Worm (Caenorhabditis elegans) whole organism, young adult: ENCODE data around the gene F38B2.3.
A peak's percentile ranks its signal among the peaks of the same experiment; 100 is the strongest.

Source experiments
- B0035.1 ChIP-seq: sonication (generic microtip); optimal IDR thresholded peaks from 2 replicates; lab custom pipeline; 2016; ENCODE audit warnings: missing genetic modification characterization, mild to moderate bottlenecking, missing compliant biosample characterization, missing genotype, missing genetic modification reagents
- B0336.3 ChIP-seq: fragments of 200-800 bp; sonication (Bioruptor generic); IDR thresholded peaks from 2 replicates; pipeline ENCODE4 v1.3.6; 2022; ENCODE audit warnings: missing genetic modification characterization, missing compliant biosample characterization
- C06A6.2 ChIP-seq: fragments of 200-800 bp; sonication (Bioruptor generic); conservative IDR thresholded peaks from 2 replicates; pipeline ENCODE4 v1.3.6; 2022; ENCODE audit warnings: missing genetic modification characterization, missing compliant biosample characterization
- C17E4.6 ChIP-seq: fragments of 200-800 bp; sonication (Bioruptor generic); IDR thresholded peaks from 2 replicates; pipeline ENCODE4 v1.3.6; 2022; ENCODE audit warnings: missing genetic modification reagents, missing genetic modification characterization, missing compliant biosample characterization
- F10E7.11 ChIP-seq: sonication (generic microtip); optimal IDR thresholded peaks from 2 replicates; lab custom pipeline; 2017; ENCODE audit warnings: mild to moderate bottlenecking, missing genetic modification characterization, moderate library complexity, missing compliant biosample characterization
- F22D6.2 ChIP-seq: sonication (generic microtip); optimal IDR thresholded peaks from 2 replicates; lab custom pipeline; 2016; ENCODE audit warnings: mild to moderate bottlenecking, missing genetic modification characterization, missing compliant biosample characterization
- F37B4.10 ChIP-seq: fragments of 200-800 bp; sonication (Bioruptor generic); IDR thresholded peaks from 2 replicates; pipeline ENCODE4 v1.3.6; 2022; ENCODE audit warnings: missing genetic modification characterization, missing compliant biosample characterization
- F39B2.1 ChIP-seq: fragments of 200-800 bp; sonication (Bioruptor generic); IDR thresholded peaks from 2 replicates; pipeline ENCODE4 v1.3.6; 2022; ENCODE audit warnings: missing genetic modification reagents, missing genetic modification characterization, missing compliant biosample characterization
- K12H6.12 ChIP-seq: fragments of 200-800 bp; sonication (Bioruptor generic); optimal IDR thresholded peaks from 2 replicates; lab custom pipeline; 2018; ENCODE audit warnings: mild to moderate bottlenecking, missing genetic modification characterization, missing compliant biosample characterization
- Y56A3A.18 ChIP-seq: fragments of 200-800 bp; sonication (Bioruptor generic); IDR thresholded peaks from 2 replicates; pipeline ENCODE4 v1.3.6; 2022; ENCODE audit warnings: missing genetic modification reagents, missing genetic modification characterization, missing compliant biosample characterization
- attf-5 ChIP-seq: fragments of 200-800 bp; sonication (Bioruptor generic); optimal IDR thresholded peaks from 2 replicates; lab custom pipeline; 2018; ENCODE audit warnings: mild to moderate bottlenecking, missing genetic modification characterization, missing compliant biosample characterization
- bed-1 ChIP-seq: fragments of 200-800 bp; sonication (Bioruptor generic); IDR thresholded peaks from 2 replicates; pipeline ENCODE4 v1.3.6; 2022; ENCODE audit warnings: missing genetic modification reagents, missing genetic modification characterization, missing compliant biosample characterization
- ccch-3 ChIP-seq: fragments of 200-800 bp; sonication (Bioruptor generic); optimal IDR thresholded peaks from 2 replicates; lab custom pipeline; 2018; ENCODE audit warnings: mild to moderate bottlenecking, missing genetic modification characterization, missing compliant biosample characterization
- ceh-27 ChIP-seq: fragments of 200-800 bp; sonication (Bioruptor generic); optimal IDR thresholded peaks from 2 replicates; lab custom pipeline; 2018; ENCODE audit warnings: mild to moderate bottlenecking, missing genetic modification characterization, moderate library complexity, missing compliant biosample characterization
- ceh-40 ChIP-seq: fragments of 200-800 bp; sonication (Bioruptor generic); IDR thresholded peaks from 2 replicates; pipeline ENCODE4 v1.3.6; 2022; ENCODE audit warnings: missing genetic modification characterization, missing compliant biosample characterization
- ceh-91 ChIP-seq: fragments of 200-800 bp; sonication (Bioruptor generic); IDR thresholded peaks from 2 replicates; pipeline ENCODE4 v1.3.6; 2022; ENCODE audit warnings: missing genetic modification reagents, missing genetic modification characterization, missing compliant biosample characterization
- efl-1 ChIP-seq: fragments of 150-350 bp; optimal IDR thresholded peaks from 2 replicates; lab custom pipeline; 2014; ENCODE audit warnings: missing biosample characterization, missing genetic modification reagents, missing genetic modification characterization
- egl-18 ChIP-seq: fragments of 200-800 bp; sonication (Bioruptor generic); IDR thresholded peaks from 2 replicates; pipeline ENCODE4 v1.3.6; 2022; ENCODE audit warnings: missing genetic modification reagents, missing genetic modification characterization, missing compliant biosample characterization
- ets-4 ChIP-seq: fragments of 200-800 bp; sonication (Bioruptor generic); optimal IDR thresholded peaks from 2 replicates; lab custom pipeline; 2018; ENCODE audit warnings: mild to moderate bottlenecking, missing genetic modification characterization, missing compliant biosample characterization
- hlh-26 ChIP-seq: fragments of 200-800 bp; sonication (Bioruptor generic); conservative IDR thresholded peaks from 2 replicates; pipeline ENCODE4 v1.3.6; 2022; ENCODE audit warnings: missing genetic modification reagents, missing genetic modification characterization, missing compliant biosample characterization
- hmg-1.2 ChIP-seq: fragments of 200-800 bp; sonication (Bioruptor generic); IDR thresholded peaks from 2 replicates; pipeline ENCODE4 v1.3.6; 2022; ENCODE audit warnings: missing genetic modification reagents, missing genetic modification characterization, missing compliant biosample characterization
- hmg-20 ChIP-seq: fragments of 200-800 bp; sonication (Bioruptor generic); IDR thresholded peaks from 2 replicates; pipeline ENCODE4 v1.3.6; 2022; ENCODE audit warnings: missing genetic modification reagents, missing genetic modification characterization, missing compliant biosample characterization
- let-526 ChIP-seq: fragments of 200-800 bp; sonication (Bioruptor generic); IDR thresholded peaks from 2 replicates; pipeline ENCODE4 v1.3.6; 2022; ENCODE audit warnings: missing genetic modification reagents, missing genetic modification characterization, missing compliant biosample characterization
- lin-35 ChIP-seq, 3 experiments: fragments of 150-350 bp in 2 of 3; sonication (generic microtip) in 1 of 3; optimal IDR thresholded peaks; 2 replicates each; lab custom pipeline; 2014 to 2018; ENCODE audit warnings: missing biosample characterization in 3 of 3, missing genetic modification characterization in 3 of 3, missing genetic modification reagents in 3 of 3
- lin-40 ChIP-seq: sonication (generic microtip); optimal IDR thresholded peaks from 2 replicates; lab custom pipeline; 2016; ENCODE audit warnings: missing genetic modification characterization, mild to moderate bottlenecking, missing compliant biosample characterization, missing genotype, missing genetic modification reagents
- madf-10 ChIP-seq: sonication (generic microtip); optimal IDR thresholded peaks from 2 replicates; lab custom pipeline; 2016; ENCODE audit warnings: mild to moderate bottlenecking, missing genetic modification characterization, missing compliant biosample characterization
- madf-8 ChIP-seq: fragments of 200-800 bp; sonication (Bioruptor generic); conservative IDR thresholded peaks from 2 replicates; pipeline ENCODE4 v1.3.6; 2022; ENCODE audit warnings: missing genetic modification reagents, missing genetic modification characterization, missing compliant biosample characterization
- mcd-1 ChIP-seq: fragments of 200-800 bp; sonication (Bioruptor generic); IDR thresholded peaks from 2 replicates; pipeline ENCODE4 v1.3.6; 2022; ENCODE audit warnings: missing genetic modification reagents, missing genetic modification characterization, missing compliant biosample characterization
- mel-28 ChIP-seq: sonication (generic microtip); optimal IDR thresholded peaks from 2 replicates; lab custom pipeline; 2016; ENCODE audit warnings: borderline replicate concordance, mild to moderate bottlenecking, missing genetic modification characterization, missing compliant biosample characterization
- nhr-179 ChIP-seq: sonication (generic microtip); optimal IDR thresholded peaks from 2 replicates; lab custom pipeline; 2016; ENCODE audit warnings: mild to moderate bottlenecking, missing genetic modification characterization, missing compliant biosample characterization
- nhr-80 ChIP-seq: sonication (generic microtip); optimal IDR thresholded peaks from 2 replicates; lab custom pipeline; 2016; ENCODE audit warnings: missing genetic modification characterization, missing compliant biosample characterization
- pha-4 ChIP-seq: fragments of 150-350 bp; sonication (generic microtip); optimal IDR thresholded peaks from 2 replicates; lab custom pipeline; 2014; ENCODE audit warnings: missing biosample characterization, missing genetic modification reagents, missing genetic modification characterization
- sea-2 ChIP-seq: fragments of 200-800 bp; sonication (Bioruptor generic); IDR thresholded peaks from 2 replicates; pipeline ENCODE4 v1.3.6; 2022; ENCODE audit warnings: missing genetic modification characterization, missing compliant biosample characterization
- snpc-1.1 ChIP-seq: sonication (generic microtip); optimal IDR thresholded peaks from 2 replicates; lab custom pipeline; 2017; ENCODE audit warnings: missing genetic modification characterization, mild to moderate bottlenecking, missing compliant biosample characterization, antibody characterized with exemption, moderate library complexity, missing genotype, missing genetic modification reagents; ENCODE audit not compliant: insufficient read depth
- snpc-1.3 ChIP-seq: sonication (generic microtip); optimal IDR thresholded peaks from 2 replicates; lab custom pipeline; 2017; ENCODE audit warnings: missing genetic modification characterization, mild to moderate bottlenecking, missing compliant biosample characterization, antibody characterized with exemption, moderate library complexity, missing genotype, missing genetic modification reagents; ENCODE audit not compliant: insufficient read depth
- snpc-3.4 ChIP-seq: sonication (generic microtip); optimal IDR thresholded peaks from 2 replicates; lab custom pipeline; 2017; ENCODE audit warnings: missing genetic modification characterization, mild to moderate bottlenecking, missing compliant biosample characterization, antibody characterized with exemption, moderate library complexity, missing genotype, missing genetic modification reagents
- somi-1 ChIP-seq: fragments of 200-800 bp; sonication (Bioruptor generic); optimal IDR thresholded peaks from 2 replicates; lab custom pipeline; 2018; ENCODE audit warnings: mild to moderate bottlenecking, missing genetic modification characterization, missing compliant biosample characterization
- tbp1 ChIP-seq: fragments of 200-800 bp; sonication (Bioruptor generic); optimal IDR thresholded peaks from 2 replicates; lab custom pipeline; 2018; ENCODE audit warnings: mild to moderate bottlenecking, missing genetic modification characterization, missing compliant biosample characterization
- zfh-2 ChIP-seq: fragments of 200-800 bp; sonication (Bioruptor generic); conservative IDR thresholded peaks from 2 replicates; pipeline ENCODE4 v1.3.6; 2022; ENCODE audit warnings: missing genetic modification reagents, missing genetic modification characterization, missing compliant biosample characterization
- ztf-22 ChIP-seq: fragments of 200-800 bp; sonication (Bioruptor generic); optimal IDR thresholded peaks from 2 replicates; lab custom pipeline; 2018; ENCODE audit warnings: mild to moderate bottlenecking, missing genetic modification characterization, moderate library complexity, missing compliant biosample characterization

F38B2.3 gene

DNA sequence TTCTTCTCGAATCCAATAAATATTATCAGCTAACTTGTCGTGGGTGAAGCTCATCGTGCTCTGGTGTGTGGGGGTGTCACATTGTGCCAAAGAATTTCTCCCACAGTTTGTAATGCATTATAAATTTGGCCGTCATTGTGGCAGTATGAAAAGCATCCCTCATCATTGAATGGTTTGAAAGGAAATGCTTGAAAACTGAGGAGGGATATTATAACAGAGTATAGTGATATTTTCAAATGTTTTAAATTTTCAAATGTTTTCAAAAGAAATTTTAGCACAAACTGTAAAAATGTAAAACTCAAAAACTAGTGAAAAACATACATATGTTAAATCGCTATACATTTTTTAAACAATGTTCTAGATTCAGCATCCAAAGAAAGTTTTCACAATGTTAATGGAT, 17.2 kb downstream of the F38B2.3 start, which contains the start of gene C03A3.3:
Gene C03A3.3 (minus strand): TSS at position 101 of the 400 bp plus-strand sequence.
- TF ChIP-seq mel-28, result no peak
- TF ChIP-seq, all 124 proteins: peak for 0

DNA sequence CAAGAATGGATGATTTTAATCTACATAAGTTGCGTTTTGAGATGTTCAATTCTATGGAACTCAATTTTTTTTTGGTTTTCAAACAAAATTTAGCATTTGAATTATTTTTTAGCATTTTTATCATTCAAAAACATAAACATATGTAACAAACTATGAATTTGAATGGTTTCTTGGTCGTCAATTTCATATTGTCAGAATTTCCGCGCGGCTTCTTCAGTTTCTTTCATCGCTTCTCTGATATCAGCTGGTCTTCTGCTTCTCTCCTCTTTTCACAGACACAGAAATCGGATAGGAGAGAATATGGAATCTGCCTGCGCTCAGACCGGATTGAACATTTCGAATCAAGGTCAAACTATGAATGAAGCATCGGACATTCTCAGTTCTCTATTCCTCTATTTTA, 19.4 kb downstream of the F38B2.3 start, which contains the start of gene C03A3.9:
Gene C03A3.9 (plus strand): TSS at position 301 of the 400 bp plus-strand sequence.
- TF ChIP-seq nhr-80 (tag; lab: Kevin White, UChicago), result no peak
- TF ChIP-seq, all 124 proteins: peak for 0

DNA sequence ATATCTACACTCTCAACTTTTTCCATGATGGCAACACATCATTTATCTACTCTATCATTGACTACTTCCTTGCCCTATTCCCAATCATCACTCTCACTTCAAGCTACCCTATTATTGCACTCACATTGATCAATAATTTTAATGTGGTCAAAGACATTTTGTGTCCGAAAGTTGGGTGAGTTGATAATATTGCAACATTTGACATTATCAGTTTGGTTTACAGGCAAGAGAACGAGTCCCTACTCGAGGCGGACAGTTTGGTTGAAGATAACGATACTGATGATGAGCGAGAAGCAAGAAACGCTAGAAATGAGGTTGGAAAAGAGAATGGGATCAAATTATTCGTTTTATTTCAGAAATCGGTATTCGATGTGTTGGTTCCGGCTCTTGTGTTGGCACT, 21.4 kb downstream of the F38B2.3 start:
- TF ChIP-seq attf-5 (GFP tag; lab: Kevin White, UChicago), result no peak
- peak; percentile 92 for TF ChIP-seq nhr-80 (tag; lab: Kevin White, UChicago)
- peak; percentile 33 for TF ChIP-seq ets-4 (GFP tag; lab: Kevin White, UChicago)
- TF ChIP-seq, all 124 proteins: peak for 2

DNA sequence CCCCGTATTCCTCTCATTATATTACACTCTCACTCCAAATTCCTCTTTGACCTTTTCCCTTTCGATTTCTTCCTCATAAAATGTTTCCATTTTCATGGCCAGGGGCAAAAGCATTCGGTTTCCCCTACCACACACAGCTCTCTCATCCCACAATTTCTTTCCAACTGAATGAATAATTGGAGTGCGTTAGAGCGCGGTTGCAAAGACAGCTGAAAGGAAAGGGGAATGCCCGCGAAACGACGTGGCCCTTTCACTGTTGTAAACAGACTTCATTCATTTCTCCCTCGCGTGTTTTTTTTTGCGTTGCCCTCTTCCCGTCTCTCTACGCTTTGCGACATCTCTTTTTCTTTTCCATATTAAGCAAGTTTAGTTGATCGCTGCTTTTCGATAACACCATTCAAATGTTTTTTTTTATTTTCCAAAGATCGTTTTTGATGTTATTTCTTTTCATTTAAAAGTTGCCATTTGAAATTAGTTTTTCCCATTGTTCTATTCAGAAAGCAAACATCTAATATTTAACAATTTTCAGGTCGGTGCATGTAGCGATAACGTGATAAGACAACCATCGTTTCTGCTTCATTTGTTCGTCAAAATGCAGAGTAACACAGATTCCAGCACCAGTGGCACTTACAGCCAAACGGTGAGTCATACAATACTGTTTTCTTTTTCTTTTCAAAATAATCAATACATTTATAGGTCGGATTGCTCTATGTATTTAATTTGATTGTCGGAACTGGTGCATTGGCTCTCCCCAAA, 23.6 kb downstream of the F38B2.3 start, which contains the start of gene C03A3.2:
Gene C03A3.2 (plus strand): TSS at position 530 of the 756 bp plus-strand sequence.
- TF ChIP-seq hmg-20 (GFP tag; lab: Robert Waterston, UW) (no peak), ceh-27 (GFP tag; lab: Kevin White, UChicago) (peak; percentile 49), attf-5 (GFP tag; lab: Kevin White, UChicago) (peak; percentile 20), Y56A3A.18 (no peak), nhr-179 (tag; lab: Kevin White, UChicago) (no peak), F22D6.2 (tag; lab: Kevin White, UChicago) (no peak), tbp1 (GFP tag; lab: Kevin White, UChicago) (no peak), K12H6.12 (tag; lab: Kevin White, UChicago) (peak; percentile 69), zfh-2 (GFP tag; lab: Robert Waterston, UW) (no peak), madf-8 (GFP tag; lab: Robert Waterston, UW) (no peak), madf-10 (tag; lab: Kevin White, UChicago) (no peak), ztf-22 (GFP tag; lab: Kevin White, UChicago) (no peak), lin-40 (tag; lab: Kevin White, UChicago) (peak; percentile 33), F37B4.10 (no peak), F39B2.1 (GFP tag; lab: Robert Waterston, UW) (no peak), ceh-40 (no peak), efl-1 (GFP tag; lab: Kevin White, UChicago) (no peak), B0336.3 (GFP tag; lab: Robert Waterston, UW) (no peak), C17E4.6 (GFP tag; lab: Robert Waterston, UW) (no peak), bed-1 (0 out of 2 replicates have a peak, but pooled peaks have one; percentile 60), F10E7.11 (tag; lab: Kevin White, UChicago) (no peak), sea-2 (GFP tag; lab: Robert Waterston, UW) (no peak), pha-4 (tag; lab: Kevin White, UChicago) (no peak), ceh-91 (GFP tag; lab: Robert Waterston, UW) (no peak), somi-1 (peak; percentile 15), mcd-1 (peak; percentile 82), nhr-80 (tag; lab: Kevin White, UChicago) (peak; percentile 49), snpc-1.1 (tag; lab: Kevin White, UChicago) (no peak), lin-35 (GFP tag; optimal IDR thresholded peaks at IDR 0.05; lab: Kevin White, UChicago) (peak in 2 of 3 experiments; percentile 19 to 45), ets-4 (GFP tag; lab: Kevin White, UChicago) (no peak), snpc-3.4 (tag; lab: Kevin White, UChicago) (no peak), let-526 (no peak), snpc-1.3 (tag; lab: Kevin White, UChicago) (no peak), hmg-1.2 (GFP tag; lab: Robert Waterston, UW) (peak; percentile 45; the same call in 1 of the 2 replicates), C06A6.2 (GFP tag; lab: Robert Waterston, UW) (no peak), hlh-26 (no peak), B0035.1 (tag; lab: Kevin White, UChicago) (no peak), ccch-3 (GFP tag; lab: Kevin White, UChicago) (no peak), egl-18 (GFP tag; lab: Robert Waterston, UW) (no peak)
